Comparison of ENCODE assay signal across 3 worm cellular contexts in genomic region chrIV:7897443-7897842, ce11.
TF ChIP-seq lines count a peak whose summit lies in the region.

Gene ilys-4, minus strand, starts transcription at chrIV:7897543.

TF ChIP-seq in whole organism, L2 larva, 48 proteins besides CTCF, POLR2A, EP300 and RAD21:
- TF ChIP-seq nhr-129 (tag; optimal IDR thresholded peaks at IDR 0.05; lab: Kevin White, UChicago) (no peak), mab-5 (tag; optimal IDR thresholded peaks at IDR 0.05; lab: Kevin White, UChicago) (peak; percentile 11), crh-2 (tag; optimal IDR thresholded peaks at IDR 0.05; lab: Kevin White, UChicago) (peak; percentile 18), unc-55 (GFP tag; optimal IDR thresholded peaks at IDR 0.05; lab: Kevin White, UChicago) (peak; percentile 37), ama-1 (optimal IDR thresholded peaks at IDR 0.05; lab: Kevin White, UChicago) (no peak), lsy-2 (tag; optimal IDR thresholded peaks at IDR 0.05; lab: Kevin White, UChicago) (peak in 1 of 2 experiments; percentile 5)

TF ChIP-seq in whole organism, L3 larva, 47 proteins besides CTCF, POLR2A, EP300 and RAD21:
- peak; percentile 62 for TF ChIP-seq lin-39 (tag; optimal IDR thresholded peaks at IDR 0.05; lab: Kevin White, UChicago)
- TF ChIP-seq zag-1 (tag; optimal IDR thresholded peaks at IDR 0.05; lab: Kevin White, UChicago), result no peak

TF ChIP-seq in whole organism, young adult, 124 proteins besides CTCF, POLR2A, EP300 and RAD21:
- TF ChIP-seq ccch-3 (GFP tag; optimal IDR thresholded peaks at IDR 0.05; lab: Kevin White, UChicago) (no peak), ztf-25 (GFP tag; IDR thresholded peaks at IDR 0.05; lab: Robert Waterston, UW) (no peak), atf-7 (tag; optimal IDR thresholded peaks at IDR 0.05; lab: Kevin White, UChicago) (peak; percentile 14), ceh-100 (GFP tag; IDR thresholded peaks at IDR 0.05; lab: Robert Waterston, UW) (no peak), dox-1 (GFP tag; IDR thresholded peaks at IDR 0.05; lab: Robert Waterston, UW) (no peak), ekl-4 (GFP tag; IDR thresholded peaks at IDR 0.05; lab: Robert Waterston, UW) (no peak), egl-44 (GFP tag; IDR thresholded peaks at IDR 0.05; lab: Robert Waterston, UW) (no peak), C06A6.2 (GFP tag; conservative IDR thresholded peaks at IDR 0.05; lab: Robert Waterston, UW) (no peak), ztf-28 (GFP tag; IDR thresholded peaks at IDR 0.05; lab: Robert Waterston, UW) (no peak)
